Worm (Caenorhabditis elegans) whole organism, late embryonic: ENCODE data around the gene grp-1.

ENCODE experiments used
- C08G9.2 ChIP-seq: sonication (generic microtip); optimal IDR thresholded peaks from 2 replicates; lab custom pipeline; 2016; ENCODE audit warnings: mild to moderate bottlenecking, missing genetic modification characterization, moderate library complexity, missing compliant biosample characterization
- F13H6.1 ChIP-seq: sonication (generic microtip); optimal IDR thresholded peaks from 2 replicates; lab custom pipeline; 2016; ENCODE audit warnings: missing genetic modification characterization, missing compliant biosample characterization
- K09A11.1 ChIP-seq: sonication (generic microtip); optimal IDR thresholded peaks from 2 replicates; lab custom pipeline; 2017; ENCODE audit warnings: antibody characterized with exemption, mild to moderate bottlenecking, missing genetic modification characterization, missing compliant biosample characterization; ENCODE audit not compliant: insufficient read depth
- ama-1 ChIP-seq: fragments of 150-350 bp; optimal IDR thresholded peaks from 2 replicates; lab custom pipeline; 2014
- ceh-14 ChIP-seq: sonication (generic microtip); optimal IDR thresholded peaks from 2 replicates; lab custom pipeline; 2016; ENCODE audit warnings: missing genotype, missing genetic modification characterization, missing compliant biosample characterization
- ceh-18 ChIP-seq: sonication (generic microtip); optimal IDR thresholded peaks from 2 replicates; lab custom pipeline; 2016; ENCODE audit warnings: missing genetic modification characterization, missing compliant biosample characterization
- ceh-2 ChIP-seq: sonication (generic microtip); optimal IDR thresholded peaks from 2 replicates; lab custom pipeline; 2016; ENCODE audit warnings: missing genotype, missing genetic modification characterization, missing compliant biosample characterization
- ceh-30 ChIP-seq: fragments of 150-350 bp; optimal IDR thresholded peaks from 2 replicates; lab custom pipeline; 2014; ENCODE audit warnings: missing biosample characterization, missing genetic modification characterization
- ceh-31 ChIP-seq: sonication (generic microtip); optimal IDR thresholded peaks from 2 replicates; lab custom pipeline; 2016; ENCODE audit warnings: missing genetic modification characterization, missing compliant biosample characterization
- ceh-48 ChIP-seq: sonication (generic microtip); optimal IDR thresholded peaks from 2 replicates; lab custom pipeline; 2016; ENCODE audit warnings: missing genetic modification characterization, inconsistent platforms, missing compliant biosample characterization
- ceh-6 ChIP-seq: fragments of 200-800 bp; sonication (Bioruptor generic); optimal IDR thresholded peaks from 2 replicates; lab custom pipeline; 2018; ENCODE audit warnings: mild to moderate bottlenecking, missing genetic modification characterization, missing compliant biosample characterization
- dve-1 ChIP-seq: sonication (generic microtip); optimal IDR thresholded peaks from 2 replicates; lab custom pipeline; 2017; ENCODE audit warnings: antibody characterized with exemption, mild to moderate bottlenecking, missing genetic modification characterization, missing compliant biosample characterization
- elt-2 ChIP-seq: sonication (generic microtip); optimal IDR thresholded peaks from 2 replicates; lab custom pipeline; 2016; ENCODE audit warnings: missing genetic modification reagents, missing genetic modification characterization, missing compliant biosample characterization
- elt-4 ChIP-seq: sonication (generic microtip); optimal IDR thresholded peaks from 2 replicates; lab custom pipeline; 2016; ENCODE audit warnings: missing genetic modification characterization, missing compliant biosample characterization
- ets-4 ChIP-seq: sonication (generic microtip); optimal IDR thresholded peaks from 2 replicates; lab custom pipeline; 2016; ENCODE audit warnings: missing genetic modification characterization, missing compliant biosample characterization
- eyg-1 ChIP-seq: sonication (generic microtip); optimal IDR thresholded peaks from 2 replicates; lab custom pipeline; 2016; ENCODE audit warnings: missing genotype, missing genetic modification characterization, missing compliant biosample characterization
- fkh-6 ChIP-seq: sonication (generic microtip); optimal IDR thresholded peaks from 2 replicates; lab custom pipeline; 2016; ENCODE audit warnings: missing genetic modification characterization, missing compliant biosample characterization
- gmeb-2 ChIP-seq: sonication (generic microtip); optimal IDR thresholded peaks from 2 replicates; lab custom pipeline; 2016; ENCODE audit warnings: missing genetic modification characterization, inconsistent platforms, missing compliant biosample characterization
- hlh-15 ChIP-seq: sonication (generic microtip); optimal IDR thresholded peaks from 2 replicates; lab custom pipeline; 2016; ENCODE audit warnings: missing genetic modification characterization, missing compliant biosample characterization
- hlh-30 ChIP-seq: sonication (generic microtip); optimal IDR thresholded peaks from 2 replicates; lab custom pipeline; 2017; ENCODE audit warnings: antibody characterized with exemption, missing genetic modification characterization, missing compliant biosample characterization; ENCODE audit not compliant: insufficient read depth
- hlh-8 ChIP-seq: sonication (generic microtip); optimal IDR thresholded peaks from 2 replicates; lab custom pipeline; 2016; ENCODE audit warnings: missing genotype, missing genetic modification characterization, missing compliant biosample characterization
- madf-2 ChIP-seq: sonication (generic microtip); optimal IDR thresholded peaks from 2 replicates; lab custom pipeline; 2017; ENCODE audit warnings: missing genetic modification characterization, missing compliant biosample characterization
- nfya-1 ChIP-seq: sonication (generic microtip); optimal IDR thresholded peaks from 2 replicates; lab custom pipeline; 2017; ENCODE audit warnings: missing genetic modification characterization, mild to moderate bottlenecking, missing compliant biosample characterization, antibody characterized with exemption, moderate library complexity
- odd-2 ChIP-seq: sonication (generic microtip); optimal IDR thresholded peaks from 2 replicates; lab custom pipeline; 2017; ENCODE audit warnings: antibody characterized with exemption, mild to moderate bottlenecking, missing genetic modification characterization, missing compliant biosample characterization
- pax-1 ChIP-seq: fragments of 150-350 bp; optimal IDR thresholded peaks from 2 replicates; lab custom pipeline; 2014; ENCODE audit warnings: missing biosample characterization, missing genetic modification characterization
- pha-2 ChIP-seq: sonication (generic microtip); optimal IDR thresholded peaks from 2 replicates; lab custom pipeline; 2017; ENCODE audit warnings: mild to moderate bottlenecking, missing genetic modification characterization, missing compliant biosample characterization
- pha-4 ChIP-seq: fragments of 150-350 bp; optimal IDR thresholded peaks from 2 replicates; lab custom pipeline; 2018; ENCODE audit warnings: missing biosample characterization, missing genetic modification reagents, missing genetic modification characterization
- pqm-1 ChIP-seq: sonication (generic microtip); optimal IDR thresholded peaks from 2 replicates; lab custom pipeline; 2016; ENCODE audit warnings: missing genetic modification characterization, missing compliant biosample characterization
- pros-1 ChIP-seq: fragments of 150-350 bp; optimal IDR thresholded peaks from 2 replicates; lab custom pipeline; 2014; ENCODE audit warnings: missing biosample characterization, missing genetic modification reagents, missing genetic modification characterization
- sdc-2 ChIP-seq: sonication (generic microtip); optimal IDR thresholded peaks from 2 replicates; lab custom pipeline; 2016; ENCODE audit warnings: missing genotype, missing genetic modification characterization, missing compliant biosample characterization
- sox-2 ChIP-seq: fragments of 200-800 bp; sonication (Bioruptor generic); IDR thresholded peaks from 2 replicates; pipeline ENCODE4 v1.3.6; 2022; ENCODE audit warnings: missing genetic modification reagents, missing genetic modification characterization, missing compliant biosample characterization
- syd-9 ChIP-seq: sonication (generic microtip); optimal IDR thresholded peaks from 2 replicates; lab custom pipeline; 2016; ENCODE audit warnings: mild to moderate bottlenecking, missing genetic modification characterization, moderate library complexity, missing compliant biosample characterization
- tbx-2 ChIP-seq: sonication (generic microtip); optimal IDR thresholded peaks from 2 replicates; lab custom pipeline; 2016; ENCODE audit warnings: missing genetic modification characterization, missing compliant biosample characterization
- unc-42 ChIP-seq: sonication (generic microtip); optimal IDR thresholded peaks from 2 replicates; lab custom pipeline; 2016; ENCODE audit warnings: missing genotype, missing genetic modification characterization, missing compliant biosample characterization
- unc-55 ChIP-seq: sonication (generic microtip); optimal IDR thresholded peaks from 2 replicates; lab custom pipeline; 2017; ENCODE audit warnings: missing biosample characterization, missing genetic modification reagents, missing genetic modification characterization
- unc-86 ChIP-seq: sonication (generic microtip); optimal IDR thresholded peaks from 2 replicates; lab custom pipeline; 2016; ENCODE audit warnings: missing genetic modification characterization, missing compliant biosample characterization

grp-1 gene

DNA sequence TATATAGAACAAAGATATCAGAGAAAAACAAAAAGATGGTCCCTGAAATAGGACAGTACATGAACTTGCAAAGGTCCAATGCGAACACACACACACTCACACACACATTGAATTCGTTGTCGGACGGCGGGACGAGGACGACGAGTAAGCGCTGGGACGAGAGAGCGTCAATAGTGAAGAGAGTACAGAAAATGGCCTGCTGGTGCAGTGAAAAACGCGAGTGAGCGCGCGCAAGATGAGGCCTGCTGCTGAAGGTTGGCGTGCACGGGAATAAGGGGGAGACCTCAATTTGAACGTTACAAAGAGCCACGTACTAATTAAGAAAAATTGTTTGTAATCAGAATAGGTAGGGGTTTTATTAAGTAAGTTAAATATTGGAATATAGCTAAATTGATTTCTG, 41.5 kb downstream of the grp-1 start (continued):
- no peak for TF ChIP-seq pqm-1
- TF ChIP-seq C08G9.2: no peak
- peak; percentile 37 for TF ChIP-seq sdc-2 (tag; lab: Kevin White, UChicago)
- TF ChIP-seq dve-1 (tag; lab: Kevin White, UChicago): no peak
- TF ChIP-seq ama-1 (lab: Kevin White, UChicago): no peak
- no peak for TF ChIP-seq pax-1 (tag; lab: Kevin White, UChicago)
- TF ChIP-seq hlh-8 (tag; lab: Kevin White, UChicago): no peak
- no peak for TF ChIP-seq pha-2 (tag; lab: Kevin White, UChicago)
- TF ChIP-seq ceh-18 (tag; lab: Kevin White, UChicago): peak; percentile 21

DNA sequence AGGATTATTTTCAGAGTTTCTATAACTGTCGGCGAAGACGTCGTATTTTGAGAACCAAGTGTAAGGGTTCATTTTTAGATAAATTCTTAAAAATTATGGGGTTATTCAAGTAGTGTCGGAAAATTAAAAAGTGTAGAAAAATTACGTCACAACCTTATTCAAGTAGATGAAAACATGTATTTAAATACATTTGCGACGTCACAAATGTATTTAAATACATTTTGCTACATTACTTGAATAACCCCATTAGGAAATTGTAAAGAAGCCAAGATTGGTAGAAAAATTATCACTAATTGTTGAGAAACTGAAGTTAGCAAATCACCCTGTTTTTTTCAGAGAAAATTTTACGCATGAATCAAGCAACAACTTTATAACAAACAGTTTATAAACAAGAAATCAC, 43.7 kb downstream of the grp-1 start:
- no peak for TF ChIP-seq sox-2 (GFP tag; lab: Robert Waterston, UW)
- no peak for TF ChIP-seq madf-2 (tag; lab: Kevin White, UChicago)
- TF ChIP-seq sdc-2 (tag; lab: Kevin White, UChicago): no peak
- TF ChIP-seq odd-2 (tag; lab: Kevin White, UChicago): no peak
- TF ChIP-seq ceh-14 (tag; lab: Kevin White, UChicago): no peak
- TF ChIP-seq hlh-30: no peak
- TF ChIP-seq K09A11.1 (tag; lab: Kevin White, UChicago): no peak
- TF ChIP-seq ama-1 (lab: Kevin White, UChicago): no peak
- TF ChIP-seq hlh-15 (tag; lab: Kevin White, UChicago): no peak
- TF ChIP-seq F13H6.1 (tag; lab: Kevin White, UChicago): no peak
- TF ChIP-seq eyg-1: no peak
- no peak for TF ChIP-seq pha-2 (tag; lab: Kevin White, UChicago)
- no peak for TF ChIP-seq ceh-6 (GFP tag; lab: Kevin White, UChicago)
- TF ChIP-seq pha-4 (tag; lab: Kevin White, UChicago): no peak
- no peak for TF ChIP-seq gmeb-2 (tag; lab: Kevin White, UChicago)

DNA sequence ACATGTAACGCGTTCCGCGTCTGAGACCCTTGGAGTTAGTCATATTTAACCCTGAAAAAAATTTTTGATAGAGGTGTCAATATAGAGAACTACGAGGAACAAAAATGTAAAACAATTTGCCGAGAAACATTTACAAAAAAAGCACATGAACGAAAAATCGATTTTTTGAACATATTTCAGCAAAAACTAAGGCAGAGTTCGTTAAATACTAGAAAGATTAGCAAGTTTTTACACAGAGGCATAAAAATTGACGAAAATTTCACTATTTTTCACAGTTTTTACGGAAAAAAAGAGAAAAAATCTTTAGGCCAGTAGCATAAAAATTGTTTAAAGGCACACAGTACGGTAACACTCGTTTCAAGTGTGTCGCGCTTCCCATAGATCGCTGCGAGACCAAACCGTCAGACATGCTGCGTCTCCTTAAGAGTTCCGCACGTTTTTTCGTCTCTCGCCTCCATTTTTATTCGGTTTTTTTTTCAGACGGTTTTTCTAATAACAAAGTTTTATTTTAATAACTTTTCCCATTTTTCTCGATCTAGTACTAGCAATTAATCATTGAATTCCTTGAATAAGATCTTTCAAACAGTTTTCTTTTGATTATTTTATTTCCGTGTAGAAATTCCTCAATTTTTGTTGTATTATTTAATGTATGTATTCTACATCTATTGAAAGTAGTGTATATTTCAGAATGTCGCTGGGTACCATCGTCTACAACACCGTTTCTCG, 44.8 kb downstream of the grp-1 start, which contains the start of the genes rpl-21 and C14B9.10:
rpl-21 (minus strand) TSS at position 51 of the 726 bp plus-strand sequence.
C14B9.10 (plus strand) TSS at position 676 of the 726 bp plus-strand sequence.
- TF ChIP-seq ceh-18 (tag; lab: Kevin White, UChicago) (peak; percentile 27), ceh-48 (no peak), unc-55 (peak; percentile 73), elt-2 (peak; percentile 23), ceh-31 (tag; lab: Kevin White, UChicago) (peak; percentile 64), nfya-1 (peak; percentile 92), dve-1 (tag; lab: Kevin White, UChicago) (peak; percentile 28), elt-4 (tag; lab: Kevin White, UChicago) (no peak), tbx-2 (tag; lab: Kevin White, UChicago) (peak; percentile 49), hlh-30 (peak; percentile 46), unc-42 (tag; lab: Kevin White, UChicago) (peak; percentile 61), gmeb-2 (tag; lab: Kevin White, UChicago) (no peak)

DNA sequence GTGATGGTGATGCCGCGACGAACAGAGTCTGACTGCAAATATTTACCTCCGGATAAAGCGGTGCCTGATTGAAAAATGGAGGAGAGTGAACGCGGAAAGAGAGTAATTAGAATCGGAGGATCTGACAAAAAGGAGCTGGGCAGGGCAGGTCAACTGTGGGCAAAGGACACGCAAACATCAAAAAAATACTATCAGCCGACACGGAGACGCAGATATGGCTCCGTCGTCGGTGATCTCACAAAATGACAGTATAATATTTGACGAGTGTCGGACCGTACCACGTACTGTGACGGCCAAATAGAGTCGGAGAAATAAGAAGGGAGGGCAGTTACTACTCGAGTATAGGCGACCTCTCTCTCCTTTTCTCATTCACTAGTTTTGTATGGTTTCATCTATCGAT, 47.0 kb downstream of the grp-1 start:
- TF ChIP-seq ceh-30 (tag; lab: Kevin White, UChicago): no peak
- peak; percentile 2 for TF ChIP-seq tbx-2 (tag; lab: Kevin White, UChicago)
- peak; percentile 32 for TF ChIP-seq pha-2 (tag; lab: Kevin White, UChicago)

DNA sequence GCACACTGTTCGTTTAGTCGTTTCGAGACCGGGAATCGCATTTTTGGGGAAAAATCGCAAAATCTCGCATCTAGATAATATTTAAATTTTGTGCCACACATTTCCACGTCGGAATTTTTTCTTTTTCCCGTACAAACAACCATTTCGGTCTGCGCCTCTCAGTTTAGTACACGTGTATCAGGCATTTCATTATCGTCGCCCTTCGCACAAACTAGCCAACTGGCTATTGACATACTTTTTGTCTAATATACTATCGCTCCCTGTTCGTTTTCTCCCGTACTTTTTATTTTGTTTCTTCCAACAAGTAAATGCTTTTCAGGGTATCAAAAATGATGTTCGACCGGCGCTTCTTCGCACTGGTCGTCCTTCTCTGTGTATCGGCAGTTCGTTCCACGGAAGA, 47.8 kb downstream of the grp-1 start, which contains the start of gene C14B9.2:
C14B9.2 (plus strand) TSS at position 320 of the 400 bp plus-strand sequence.
- TF ChIP-seq hlh-30 (no peak), unc-42 (tag; lab: Kevin White, UChicago) (no peak), syd-9 (tag; lab: Kevin White, UChicago) (no peak), elt-2 (no peak), pha-4 (tag; lab: Kevin White, UChicago) (no peak), fkh-6 (tag; lab: Kevin White, UChicago) (no peak), C08G9.2 (no peak), ceh-2 (no peak), unc-86 (no peak), pros-1 (no peak), ets-4 (tag; lab: Kevin White, UChicago) (no peak), odd-2 (tag; lab: Kevin White, UChicago) (no peak)
